Worm (Caenorhabditis elegans) whole organism, L4 larva: ENCODE data around the gene K08D8.7.

Experiments
- fos-1 ChIP-seq: fragments of 150-350 bp; optimal IDR thresholded peaks from 2 replicates; lab custom pipeline; 2014; ENCODE audit warnings: missing biosample characterization, missing genetic modification characterization
- lin-29 ChIP-seq: fragments of 200-800 bp; sonication (Bioruptor generic); IDR thresholded peaks from 2 replicates; pipeline ENCODE4 v1.3.6; 2022; ENCODE audit warnings: missing genetic modification reagents, missing genetic modification characterization, missing compliant biosample characterization
- nhr-237 ChIP-seq: sonication (generic microtip); optimal IDR thresholded peaks from 2 replicates; lab custom pipeline; 2017; ENCODE audit warnings: missing biosample characterization, missing genetic modification characterization
- snpc-4 ChIP-seq: fragments of 150-350 bp; optimal IDR thresholded peaks from 2 replicates; lab custom pipeline; 2014; ENCODE audit warnings: missing biosample characterization, missing genetic modification characterization
- zag-1 ChIP-seq: fragments of 150-350 bp; optimal IDR thresholded peaks from 2 replicates; lab custom pipeline; 2014; ENCODE audit warnings: missing biosample characterization, missing genetic modification characterization

- TF ChIP-seq fos-1 (tag; lab: Kevin White, UChicago) (no peak), lin-29 (GFP tag; lab: Robert Waterston, UW) (no peak), snpc-4 (tag; lab: Kevin White, UChicago) (no peak), zag-1 (tag; lab: Kevin White, UChicago) (no peak), nhr-237 (tag; lab: Kevin White, UChicago) (no peak)
These were observed 9.9 kb downstream of the K08D8.7 start, which contains the start of gene K08D8.3 for ce11 chrIV:12906529-12906928.
